Fruit fly (Drosophila melanogaster): ENCODE results near the gene CG13599.

The CG13599 gene

DNA sequence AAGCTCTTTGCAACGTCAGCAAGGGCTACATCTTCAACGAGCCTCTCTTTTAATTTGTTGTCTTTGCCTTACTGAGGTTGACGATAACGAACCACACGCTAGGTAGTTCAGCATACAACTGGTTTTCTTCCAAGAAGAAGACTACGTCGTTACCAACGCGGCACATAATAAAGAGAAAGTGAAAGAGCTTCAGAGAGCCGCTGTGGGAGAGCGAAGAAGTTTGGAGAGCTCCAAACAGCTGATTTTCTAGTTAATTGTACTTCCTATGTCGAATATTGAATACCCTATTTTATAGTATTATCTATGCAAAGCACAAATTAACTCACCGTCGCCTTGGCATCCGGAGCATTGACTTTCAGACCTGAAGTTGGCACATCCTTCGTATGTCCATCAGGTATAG is 23.9 kb downstream of the CG13599 start:
- peak; percentile 41 for TF ChIP-seq woc (GFP tag; optimal IDR thresholded peaks at IDR 0.05)
- no peak for TF ChIP-seq CrebA (GFP tag; optimal IDR thresholded peaks at IDR 0.05; ENCODE audit: borderline replicate concordance)
- no peak for TF ChIP-seq dmrt93B (GFP tag; optimal IDR thresholded peaks at IDR 0.05)
- no peak for TF ChIP-seq br (GFP tag; optimal IDR thresholded peaks at IDR 0.05)
- TF ChIP-seq pan (optimal IDR thresholded peaks at IDR 0.05) = no peak
- TF ChIP-seq tai (GFP tag; optimal IDR thresholded peaks at IDR 0.05) = no peak
- no peak for TF ChIP-seq fru (GFP tag; optimal IDR thresholded peaks at IDR 0.05)
- TF ChIP-seq Dif (GFP tag; optimal IDR thresholded peaks at IDR 0.05; ENCODE audit: partially characterized antibody) = peak; percentile 52
- TF ChIP-seq h (GFP tag; optimal IDR thresholded peaks at IDR 0.05) = no peak
- TF ChIP-seq CG9705 (GFP tag; optimal IDR thresholded peaks at IDR 0.05) = no peak
- no peak for TF ChIP-seq N (GFP tag; optimal IDR thresholded peaks at IDR 0.05)
- no peak for TF ChIP-seq OdsH (GFP tag; optimal IDR thresholded peaks at IDR 0.05)
- TF ChIP-seq Abd-B (GFP tag; optimal IDR thresholded peaks at IDR 0.05) = no peak
- TF ChIP-seq Hr78 (GFP tag; optimal IDR thresholded peaks at IDR 0.05) = no peak
- TF ChIP-seq lola (GFP tag; optimal IDR thresholded peaks at IDR 0.05) = no peak
- no peak for TF ChIP-seq Mio (GFP tag; optimal IDR thresholded peaks at IDR 0.05)
- TF ChIP-seq Hr83 (GFP tag; optimal IDR thresholded peaks at IDR 0.05; ENCODE audit: poor library complexity, severe bottlenecking) = no peak
- no peak for TF ChIP-seq Jra (GFP tag; optimal IDR thresholded peaks at IDR 0.05)
- no peak for TF ChIP-seq ey (GFP tag; optimal IDR thresholded peaks at IDR 0.05)
- no peak for TF ChIP-seq sage (GFP tag; optimal IDR thresholded peaks at IDR 0.05)
- no peak for TF ChIP-seq foxo (GFP tag; optimal IDR thresholded peaks at IDR 0.05)
- TF ChIP-seq Rel (GFP tag; optimal IDR thresholded peaks at IDR 0.05) = no peak
- no peak for TF ChIP-seq Rel (tag; optimal IDR thresholded peaks at IDR 0.05)
- TF ChIP-seq dsf (GFP tag; optimal IDR thresholded peaks at IDR 0.05; ENCODE audit: borderline replicate concordance) = no peak
- no peak for TF ChIP-seq sv (GFP tag; optimal IDR thresholded peaks at IDR 0.05)
- no peak for TF ChIP-seq CG32264 (GFP tag; optimal IDR thresholded peaks at IDR 0.05)
- no peak for TF ChIP-seq psq (GFP tag; optimal IDR thresholded peaks at IDR 0.05)
- TF ChIP-seq Vsx2 (GFP tag; optimal IDR thresholded peaks at IDR 0.05; ENCODE audit: partially characterized antibody) = peak; percentile 17
- no peak for TF ChIP-seq Hnf4 (GFP tag; optimal IDR thresholded peaks at IDR 0.05)
- TF ChIP-seq jim (GFP tag; optimal IDR thresholded peaks at IDR 0.05) = no peak
- TF ChIP-seq Sp1 (GFP tag; optimal IDR thresholded peaks at IDR 0.05) = no peak
- TF ChIP-seq dl (GFP tag; optimal IDR thresholded peaks at IDR 0.05; ENCODE audit: insufficient read depth in 1 of 2, partially characterized antibody in 2 of 2) = peak; percentile 13 to 54

- TF ChIP-seq tai (GFP tag; optimal IDR thresholded peaks at IDR 0.05) = no peak
- TF ChIP-seq OdsH (GFP tag; optimal IDR thresholded peaks at IDR 0.05) = peak; percentile 86
- TF ChIP-seq rgr (GFP tag; optimal IDR thresholded peaks at IDR 0.05) = peak; percentile 90
- TF ChIP-seq br (GFP tag; optimal IDR thresholded peaks at IDR 0.05) = peak; percentile 81
- peak; percentile 89 for TF ChIP-seq ey (GFP tag; optimal IDR thresholded peaks at IDR 0.05)
- peak; percentile 82 for TF ChIP-seq psq (GFP tag; optimal IDR thresholded peaks at IDR 0.05)
- TF ChIP-seq h (GFP tag; optimal IDR thresholded peaks at IDR 0.05) = peak; percentile 92
- peak; percentile 94 for TF ChIP-seq sv (GFP tag; optimal IDR thresholded peaks at IDR 0.05)
- no peak for TF ChIP-seq Abd-B (GFP tag; optimal IDR thresholded peaks at IDR 0.05)
- peak; percentile 85 for TF ChIP-seq Sp1 (GFP tag; optimal IDR thresholded peaks at IDR 0.05)
- peak; percentile 37 for TF ChIP-seq Mio (GFP tag; optimal IDR thresholded peaks at IDR 0.05)
- peak; percentile 91 for TF ChIP-seq HLH106 (tag; optimal IDR thresholded peaks at IDR 0.05)
- TF ChIP-seq dsf (GFP tag; optimal IDR thresholded peaks at IDR 0.05; ENCODE audit: borderline replicate concordance) = peak; percentile 79
- no peak for TF ChIP-seq Dif (GFP tag; optimal IDR thresholded peaks at IDR 0.05; ENCODE audit: partially characterized antibody)
- peak; percentile 51 to 93 for TF ChIP-seq foxo (GFP tag; optimal IDR thresholded peaks at IDR 0.05)
- TF ChIP-seq dl (GFP tag; optimal IDR thresholded peaks at IDR 0.05; ENCODE audit: insufficient read depth in 1 of 2, partially characterized antibody in 2 of 2) = no peak
- peak; percentile 80 for TF ChIP-seq GATAd (GFP tag; optimal IDR thresholded peaks at IDR 0.05)
- peak; percentile 89 for TF ChIP-seq fru (GFP tag; optimal IDR thresholded peaks at IDR 0.05)
- TF ChIP-seq Myc (optimal IDR thresholded peaks at IDR 0.05) = peak; percentile 83
- TF ChIP-seq lola (GFP tag; optimal IDR thresholded peaks at IDR 0.05) = no peak
- peak; percentile 86 for TF ChIP-seq dmrt93B (GFP tag; optimal IDR thresholded peaks at IDR 0.05)
- TF ChIP-seq CG9705 (GFP tag; optimal IDR thresholded peaks at IDR 0.05) = peak; percentile 85
- peak; percentile 72 for TF ChIP-seq CG32264 (GFP tag; optimal IDR thresholded peaks at IDR 0.05)
- TF ChIP-seq Hr78 (GFP tag; optimal IDR thresholded peaks at IDR 0.05) = no peak
- TF ChIP-seq sage (GFP tag; optimal IDR thresholded peaks at IDR 0.05) = peak; percentile 65
- TF ChIP-seq Jra (GFP tag; optimal IDR thresholded peaks at IDR 0.05) = peak; percentile 89
- peak; percentile 85 for TF ChIP-seq Hnf4 (GFP tag; optimal IDR thresholded peaks at IDR 0.05)
- no peak for TF ChIP-seq Vsx2 (GFP tag; optimal IDR thresholded peaks at IDR 0.05; ENCODE audit: partially characterized antibody)
- peak; percentile 57 for TF ChIP-seq Hr83 (GFP tag; optimal IDR thresholded peaks at IDR 0.05; ENCODE audit: poor library complexity, severe bottlenecking)
- TF ChIP-seq Rel (GFP tag; optimal IDR thresholded peaks at IDR 0.05) = peak; percentile 47
- peak; percentile 66 for TF ChIP-seq Rel (tag; optimal IDR thresholded peaks at IDR 0.05)
- peak; percentile 87 for TF ChIP-seq woc (GFP tag; optimal IDR thresholded peaks at IDR 0.05)
- no peak for TF ChIP-seq usp (GFP tag; optimal IDR thresholded peaks at IDR 0.05)
Measured at dm6 chr3R:23958091-23958838, 26.8 kb downstream of the CG13599 start, which contains the start of the genes GluProRS and AP-1sigma. Gene GluProRS (minus strand): TSS chr3R:23958391. Gene AP-1sigma (plus strand): TSS chr3R:23958651.
